Worm (Caenorhabditis elegans): Measurements from ENCODE around the gene spsb-2.

spsb-2 gene

DNA sequence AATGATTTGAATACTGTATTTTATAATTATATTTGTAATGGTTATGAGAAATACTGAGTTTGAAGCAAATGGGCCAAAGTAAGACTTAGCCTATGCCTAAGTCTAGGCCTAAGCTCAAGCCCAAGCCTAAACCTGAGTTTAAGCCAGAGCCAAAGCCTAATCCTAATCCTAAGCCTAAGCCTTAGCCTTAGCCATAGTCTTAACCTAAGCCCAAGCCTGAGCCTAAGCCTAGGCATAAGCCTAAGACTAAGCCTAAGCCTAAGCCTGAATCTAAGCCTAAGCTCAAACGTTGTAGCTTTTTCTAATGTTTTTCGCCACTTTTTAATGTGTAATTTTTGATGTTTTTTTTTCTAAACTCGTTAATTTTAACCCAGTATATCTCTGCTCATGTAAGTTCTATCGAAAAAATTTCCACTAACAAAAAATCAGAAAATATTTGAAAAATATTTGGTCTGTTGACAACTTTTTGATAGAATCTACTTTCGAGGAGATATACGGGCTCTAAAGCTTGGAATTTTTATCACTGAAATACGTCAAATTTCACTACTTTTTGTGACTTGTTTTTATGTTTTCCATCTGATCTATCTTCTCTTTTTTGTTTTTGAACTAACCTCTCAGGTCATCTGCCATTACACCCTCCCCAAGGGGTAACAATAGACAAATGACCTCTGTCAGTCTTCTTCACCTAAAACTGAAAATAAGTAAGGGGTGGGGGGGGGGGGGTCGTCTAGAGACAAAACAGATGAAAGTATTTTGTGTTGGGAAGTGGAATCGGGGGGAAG, 25.9 kb upstream of the spsb-2 start:
- no peak for TF ChIP-seq ztf-29 (GFP tag; IDR thresholded peaks at IDR 0.05)

DNA sequence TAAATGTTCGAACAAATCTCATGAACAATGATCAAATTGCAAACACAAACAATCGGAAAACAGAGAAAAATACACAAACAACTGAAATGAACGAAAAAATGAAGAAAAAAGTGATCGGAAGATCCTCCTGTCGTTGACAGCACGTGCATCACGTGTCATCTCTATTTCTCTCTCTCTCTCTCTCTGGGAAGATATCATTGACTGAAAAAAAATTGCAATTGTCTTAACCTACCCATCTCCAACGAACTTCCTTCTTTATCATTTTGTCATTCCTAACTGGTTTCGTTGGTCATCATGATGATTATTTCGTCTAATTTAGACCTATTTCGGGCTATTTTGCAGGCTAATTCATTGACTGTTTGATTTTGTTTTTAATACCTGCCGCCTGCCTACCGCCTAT, 24.8 kb upstream of the spsb-2 start:
- no peak for TF ChIP-seq med-1 (GFP tag; optimal IDR thresholded peaks at IDR 0.05; ENCODE audit: insufficient read depth)
- TF ChIP-seq flt-1 (GFP tag; IDR thresholded peaks at IDR 0.05), result no peak
- TF ChIP-seq tab-1 (GFP tag; IDR thresholded peaks at IDR 0.05), result no peak
- no peak for TF ChIP-seq klf-2 (GFP tag; conservative IDR thresholded peaks at IDR 0.05)
- no peak for TF ChIP-seq ztf-23 (GFP tag; IDR thresholded peaks at IDR 0.05)
- no peak for TF ChIP-seq ztf-29 (GFP tag; IDR thresholded peaks at IDR 0.05)
- TF ChIP-seq ref-1 (GFP tag; conservative IDR thresholded peaks at IDR 0.05), result no peak
- no peak for TF ChIP-seq cog-1 (tag; optimal IDR thresholded peaks at IDR 0.05)
- no peak for TF ChIP-seq T22C8.4 (GFP tag; IDR thresholded peaks at IDR 0.05)

DNA sequence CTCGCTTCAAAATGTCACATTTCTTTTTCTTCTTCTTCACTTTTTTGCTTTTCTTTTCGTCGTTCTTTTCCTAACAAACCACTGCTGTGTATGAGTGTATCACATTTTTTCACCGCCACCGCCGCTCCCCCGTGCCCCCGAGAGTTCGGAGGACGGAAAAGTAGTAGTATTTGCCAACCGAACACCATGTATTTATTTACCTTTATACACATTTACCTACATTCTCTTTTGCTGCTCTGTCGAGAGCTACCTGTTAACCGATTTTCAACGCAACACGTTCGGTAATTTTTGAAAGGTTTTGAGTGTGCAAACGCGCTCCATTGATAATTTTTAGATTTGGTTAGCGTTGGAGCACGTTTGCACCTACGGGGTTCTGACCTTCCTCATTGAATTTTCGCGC, 23.9 kb upstream of the spsb-2 start:
- TF ChIP-seq ztf-29 (GFP tag; IDR thresholded peaks at IDR 0.05) (no peak), tab-1 (GFP tag; IDR thresholded peaks at IDR 0.05) (no peak), ref-1 (GFP tag; conservative IDR thresholded peaks at IDR 0.05) (no peak), flt-1 (GFP tag; IDR thresholded peaks at IDR 0.05) (no peak), med-1 (GFP tag; optimal IDR thresholded peaks at IDR 0.05; ENCODE audit: insufficient read depth) (no peak), klf-2 (GFP tag; conservative IDR thresholded peaks at IDR 0.05) (no peak), cog-1 (tag; optimal IDR thresholded peaks at IDR 0.05) (no peak), T22C8.4 (GFP tag; IDR thresholded peaks at IDR 0.05) (no peak), ztf-23 (GFP tag; IDR thresholded peaks at IDR 0.05) (no peak)

DNA sequence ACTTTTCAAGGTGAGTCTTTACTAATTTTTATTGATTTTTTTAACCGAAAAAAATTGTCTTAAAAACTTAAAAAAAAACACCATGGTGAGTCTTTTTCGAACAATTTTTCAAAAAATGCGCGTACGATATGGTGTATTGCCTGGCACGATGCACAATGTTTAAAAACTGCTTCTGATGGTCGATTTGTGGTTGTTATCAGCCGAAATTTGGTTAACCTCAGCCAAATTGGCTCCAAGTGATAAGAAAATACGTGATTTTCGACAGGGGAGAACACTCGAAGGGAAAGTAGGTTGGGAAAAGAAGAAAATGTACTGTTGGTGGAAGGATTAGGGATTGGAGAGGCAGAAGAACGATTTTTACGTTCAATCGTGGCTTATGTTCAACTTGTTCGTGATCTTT, 22.6 kb upstream of the spsb-2 start:
- TF ChIP-seq T22C8.4 (GFP tag; IDR thresholded peaks at IDR 0.05) (no peak), cog-1 (tag; optimal IDR thresholded peaks at IDR 0.05) (no peak), ztf-23 (GFP tag; IDR thresholded peaks at IDR 0.05) (no peak), flt-1 (GFP tag; IDR thresholded peaks at IDR 0.05) (no peak), ztf-29 (GFP tag; IDR thresholded peaks at IDR 0.05) (no peak), med-1 (GFP tag; optimal IDR thresholded peaks at IDR 0.05; ENCODE audit: insufficient read depth) (no peak), ref-1 (GFP tag; conservative IDR thresholded peaks at IDR 0.05) (no peak), klf-2 (GFP tag; conservative IDR thresholded peaks at IDR 0.05) (no peak)

DNA sequence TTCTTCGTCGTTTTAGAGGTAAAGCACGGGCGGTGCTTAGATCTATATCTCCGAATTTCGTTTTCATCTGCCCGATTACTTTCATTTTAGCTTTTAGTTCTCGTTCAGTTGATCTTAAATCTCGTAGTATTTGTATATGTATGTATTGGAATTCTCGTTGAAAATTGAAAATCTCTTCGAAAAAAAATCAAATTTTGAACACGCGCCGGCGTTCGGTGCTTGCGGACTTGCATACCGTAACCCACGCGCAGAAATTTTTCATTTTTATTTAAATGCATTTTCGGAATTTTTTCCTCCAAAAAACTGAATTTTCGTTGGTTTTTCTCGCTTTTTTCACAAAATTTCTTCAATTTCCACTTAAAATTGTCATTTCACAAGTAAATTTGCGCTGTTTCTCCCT, 22.0 kb upstream of the spsb-2 start:
- TF ChIP-seq flt-1 (GFP tag; IDR thresholded peaks at IDR 0.05), result no peak
- no peak for TF ChIP-seq ztf-23 (GFP tag; IDR thresholded peaks at IDR 0.05)
- no peak for TF ChIP-seq ref-1 (GFP tag; conservative IDR thresholded peaks at IDR 0.05)
- TF ChIP-seq ztf-29 (GFP tag; IDR thresholded peaks at IDR 0.05), result no peak
- TF ChIP-seq T22C8.4 (GFP tag; IDR thresholded peaks at IDR 0.05), result no peak
- no peak for TF ChIP-seq med-1 (GFP tag; optimal IDR thresholded peaks at IDR 0.05; ENCODE audit: insufficient read depth)
- no peak for TF ChIP-seq klf-2 (GFP tag; conservative IDR thresholded peaks at IDR 0.05)
- no peak for TF ChIP-seq tab-1 (GFP tag; IDR thresholded peaks at IDR 0.05)
- TF ChIP-seq cog-1 (tag; optimal IDR thresholded peaks at IDR 0.05), result no peak

DNA sequence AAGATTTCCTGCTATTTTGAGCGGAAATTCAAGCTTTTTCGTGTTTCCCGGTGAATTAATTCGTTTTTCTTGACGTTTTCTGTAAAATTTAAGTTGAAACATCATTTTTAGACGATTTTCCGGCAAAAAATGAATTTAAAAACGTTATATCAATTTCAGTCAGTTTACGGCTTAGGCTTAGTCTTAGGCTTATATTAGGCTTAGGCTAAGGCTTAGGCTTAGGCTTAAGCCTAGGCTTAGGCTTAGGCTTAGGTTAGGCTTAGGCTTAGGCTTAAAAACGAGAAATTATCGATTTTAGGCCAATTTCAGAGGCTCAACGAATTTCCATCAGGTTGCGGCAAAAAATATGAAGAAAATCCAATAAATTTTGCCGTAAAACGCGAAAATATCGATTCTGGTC, 21.3 kb upstream of the spsb-2 start:
- no peak for TF ChIP-seq cog-1 (tag; optimal IDR thresholded peaks at IDR 0.05)
- TF ChIP-seq T22C8.4 (GFP tag; IDR thresholded peaks at IDR 0.05), result no peak
- no peak for TF ChIP-seq klf-2 (GFP tag; conservative IDR thresholded peaks at IDR 0.05)
- TF ChIP-seq ztf-29 (GFP tag; IDR thresholded peaks at IDR 0.05), result peak; percentile 66; the same call in 1 of the 2 replicates
- TF ChIP-seq ref-1 (GFP tag; conservative IDR thresholded peaks at IDR 0.05), result no peak

DNA sequence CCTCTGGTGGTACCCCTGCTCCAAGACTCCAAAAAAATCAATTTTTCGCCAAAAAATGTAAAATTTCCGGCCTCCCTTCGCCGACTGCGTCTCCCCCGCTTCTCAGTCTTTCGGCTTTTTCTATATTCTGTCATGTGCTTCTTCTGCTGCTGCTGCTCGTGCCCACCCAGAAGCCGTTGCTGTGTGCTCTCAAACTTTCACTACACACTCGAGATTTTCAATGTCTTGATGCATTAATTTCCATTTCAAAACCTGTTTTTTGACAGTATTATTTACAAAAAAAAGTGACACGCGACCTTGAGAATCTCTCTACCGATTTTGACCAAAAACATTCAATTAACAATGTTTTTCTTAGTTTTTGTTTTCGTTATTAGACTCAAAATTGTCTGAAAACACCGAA, 20.8 kb upstream of the spsb-2 start:
- no peak for TF ChIP-seq tab-1 (GFP tag; IDR thresholded peaks at IDR 0.05)
- TF ChIP-seq ref-1 (GFP tag; conservative IDR thresholded peaks at IDR 0.05), result no peak
- TF ChIP-seq T22C8.4 (GFP tag; IDR thresholded peaks at IDR 0.05), result no peak
- no peak for TF ChIP-seq ztf-29 (GFP tag; IDR thresholded peaks at IDR 0.05)
- TF ChIP-seq med-1 (GFP tag; optimal IDR thresholded peaks at IDR 0.05; ENCODE audit: insufficient read depth), result no peak
- TF ChIP-seq ztf-23 (GFP tag; IDR thresholded peaks at IDR 0.05), result no peak
- TF ChIP-seq flt-1 (GFP tag; IDR thresholded peaks at IDR 0.05), result no peak

DNA sequence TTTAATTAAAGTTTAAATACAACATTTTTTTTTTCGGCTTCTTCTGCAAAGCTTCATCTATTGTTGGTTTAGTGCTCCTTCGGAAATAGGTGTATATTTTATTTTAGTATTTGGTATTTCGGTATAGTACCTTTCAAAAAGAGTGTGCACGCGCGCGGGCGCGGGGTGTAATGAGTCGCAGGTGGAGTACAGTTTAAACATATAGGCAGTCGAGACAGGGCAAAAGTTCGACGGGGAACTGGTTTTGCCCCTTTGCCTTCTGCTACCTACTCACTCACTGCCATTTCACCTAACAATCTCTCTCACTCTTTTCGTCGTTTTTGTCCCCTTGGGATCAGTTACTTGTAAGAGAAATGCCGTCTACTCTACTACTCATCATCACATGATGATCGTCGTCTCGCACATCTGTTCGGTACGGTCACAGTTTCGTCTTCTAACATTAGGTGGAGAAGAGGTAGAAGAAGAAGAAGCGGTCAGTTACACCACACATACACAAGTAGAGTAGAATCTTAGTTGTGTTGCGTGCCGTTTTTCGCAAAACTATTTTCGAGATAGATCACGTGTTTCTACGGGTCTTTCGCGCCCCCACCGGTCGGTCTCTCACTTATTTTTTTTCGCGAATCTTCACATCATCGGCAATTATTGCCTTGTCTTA, 17.8 kb upstream of the spsb-2 start:
- TF ChIP-seq ztf-23 (GFP tag; IDR thresholded peaks at IDR 0.05) (peak; percentile 32; the same call in 1 of the 2 replicates), cog-1 (tag; optimal IDR thresholded peaks at IDR 0.05) (no peak), med-1 (GFP tag; optimal IDR thresholded peaks at IDR 0.05; ENCODE audit: insufficient read depth) (no peak), T22C8.4 (GFP tag; IDR thresholded peaks at IDR 0.05) (no peak), tab-1 (GFP tag; IDR thresholded peaks at IDR 0.05) (no peak)

DNA sequence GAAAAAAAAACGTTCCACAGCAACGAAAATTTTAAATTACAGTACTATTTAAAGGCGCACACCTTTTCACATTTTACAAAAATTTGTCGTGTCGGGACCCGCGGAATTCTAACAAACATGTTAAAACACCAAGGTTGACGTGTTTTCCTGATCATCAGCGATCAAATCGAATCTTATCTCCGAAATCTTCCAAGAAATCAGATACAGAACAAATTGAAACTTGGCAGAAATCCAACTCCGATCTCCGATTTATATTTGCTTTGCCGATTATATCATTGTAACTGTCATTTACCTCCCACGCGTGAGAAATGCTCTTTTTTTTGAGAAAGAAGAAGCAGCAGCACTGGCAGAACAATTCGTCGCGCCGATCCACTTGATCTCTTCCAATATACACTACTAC, 16.4 kb upstream of the spsb-2 start:
- TF ChIP-seq tab-1 (GFP tag; IDR thresholded peaks at IDR 0.05) (no peak), ztf-23 (GFP tag; IDR thresholded peaks at IDR 0.05) (no peak), ztf-29 (GFP tag; IDR thresholded peaks at IDR 0.05) (no peak), klf-2 (GFP tag; conservative IDR thresholded peaks at IDR 0.05) (no peak), ref-1 (GFP tag; conservative IDR thresholded peaks at IDR 0.05) (no peak), T22C8.4 (GFP tag; IDR thresholded peaks at IDR 0.05) (no peak)

DNA sequence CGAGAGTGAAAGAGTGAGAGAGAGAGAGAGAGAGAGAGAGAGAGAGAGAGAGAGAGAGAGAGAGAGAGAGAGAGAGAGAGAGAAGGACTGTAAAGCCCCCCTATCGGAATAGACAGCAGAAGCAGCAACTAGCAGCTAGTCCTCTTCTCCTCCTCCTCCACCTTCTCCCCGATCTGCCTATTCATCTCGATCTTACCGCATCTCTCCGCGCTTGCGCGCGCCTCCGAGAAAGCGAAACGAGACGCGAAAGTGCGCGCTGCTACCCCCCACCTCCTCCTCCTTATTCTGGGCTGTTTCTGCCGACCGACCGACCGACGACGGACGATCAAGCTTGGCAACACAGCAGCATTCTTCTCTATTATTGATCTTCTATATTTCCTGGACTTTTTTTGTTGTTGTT, 12.2 kb upstream of the spsb-2 start:
- TF ChIP-seq ref-1 (GFP tag; conservative IDR thresholded peaks at IDR 0.05) (no peak), flt-1 (GFP tag; IDR thresholded peaks at IDR 0.05) (0 out of 2 replicates have a peak, but pooled peaks have one; percentile 31), tab-1 (GFP tag; IDR thresholded peaks at IDR 0.05) (0 out of 2 replicates have a peak, but pooled peaks have one; percentile 34)

Measured in whole organism, midembryonic.